Worm (Caenorhabditis elegans) whole organism, L2 larva: ENCODE measurements around the gene Y62H9A.7.

Experiments used
- alr-1 ChIP-seq: fragments of 150-350 bp; optimal IDR thresholded peaks from 2 replicates; lab custom pipeline; 2014; ENCODE audit warnings: missing biosample characterization, missing genetic modification characterization
- lin-13 ChIP-seq: fragments of 150-350 bp; optimal IDR thresholded peaks from 2 replicates; lab custom pipeline; 2014; ENCODE audit warnings: missing biosample characterization, missing genetic modification reagents, missing genetic modification characterization
- nhr-21 ChIP-seq: fragments of 150-350 bp; optimal IDR thresholded peaks from 2 replicates; lab custom pipeline; 2014; ENCODE audit warnings: missing biosample characterization, missing genetic modification characterization
- ztf-4 ChIP-seq: fragments of 150-350 bp; optimal IDR thresholded peaks from 2 replicates; lab custom pipeline; 2014; ENCODE audit warnings: missing biosample characterization, missing genetic modification characterization

DNA sequence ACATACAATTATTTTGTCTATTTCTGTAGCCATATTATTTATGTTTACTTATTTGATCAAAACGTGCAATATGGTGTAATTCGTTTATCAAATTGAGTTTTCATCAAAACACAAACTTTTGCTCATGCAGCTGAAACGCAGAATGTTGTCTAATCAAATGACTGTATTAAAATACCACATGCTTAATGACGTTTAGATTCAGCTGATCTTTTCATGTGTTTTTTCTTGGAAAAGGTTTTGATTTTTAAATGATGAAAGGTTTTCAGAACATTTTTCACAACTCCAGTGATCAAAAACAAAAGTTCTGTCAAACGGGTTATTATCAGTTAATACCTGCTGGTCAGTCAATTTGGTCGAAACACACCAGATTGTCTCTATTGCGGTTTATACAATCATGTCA, 10.2 kb downstream of the Y62H9A.7 start, which contains the start of gene Y62H9A.1:
- TF ChIP-seq ztf-4 (tag; lab: Kevin White, UChicago) = no peak
- TF ChIP-seq alr-1 (tag; lab: Kevin White, UChicago) = no peak
- TF ChIP-seq lin-13 (GFP tag; lab: Kevin White, UChicago) = no peak
- TF ChIP-seq nhr-21 (tag; lab: Kevin White, UChicago) = no peak
